Worm (Caenorhabditis elegans) whole organism, L1 larva: ENCODE results near the gene C08B6.3.

Source experiments
- ama-1 ChIP-seq: fragments of 150-350 bp; optimal IDR thresholded peaks from 2 replicates; lab custom pipeline; 2014
- ceh-82 ChIP-seq, 3 experiments: fragments of 150-350 bp in 1 of 3; sonication (generic microtip) in 2 of 3; optimal IDR thresholded peaks; 2 replicates each; lab custom pipeline; 2014 to 2017; ENCODE audit warnings: missing biosample characterization in 3 of 3, missing genetic modification characterization in 3 of 3
- egl-27 ChIP-seq, 2 experiments: fragments of 150-350 bp in 1 of 2; sonication (generic microtip); optimal IDR thresholded peaks; 3 replicates each; lab custom pipeline; 2017 to 2018; ENCODE audit warnings: missing biosample characterization in 2 of 2, missing genetic modification characterization in 2 of 2, missing genetic modification reagents in 2 of 2
- elt-3 ChIP-seq, 6 experiments: fragments of 150-350 bp in 1 of 6; sonication (generic microtip); optimal IDR thresholded peaks; 2 replicates each; lab custom pipeline; 2017 to 2018; ENCODE audit warnings: missing biosample characterization in 6 of 6, missing genetic modification characterization in 6 of 6, inconsistent platforms in 1 of 6
- hlh-17 ChIP-seq: fragments of 200-800 bp; sonication (Bioruptor generic); optimal IDR thresholded peaks from 2 replicates; lab custom pipeline; 2018; ENCODE audit warnings: missing genetic modification characterization, mild to moderate bottlenecking, missing compliant biosample characterization, moderate library complexity, borderline replicate concordance
- jun-1 ChIP-seq: fragments of 150-350 bp; optimal IDR thresholded peaks from 2 replicates; lab custom pipeline; 2014; ENCODE audit warnings: missing biosample characterization, missing genetic modification reagents, missing genetic modification characterization
- nhr-28 ChIP-seq: fragments of 150-350 bp; optimal IDR thresholded peaks from 2 replicates; lab custom pipeline; 2014; ENCODE audit warnings: missing biosample characterization, missing genetic modification characterization
- sox-4 ChIP-seq: sonication (generic microtip); optimal IDR thresholded peaks from 2 replicates; lab custom pipeline; 2016; ENCODE audit warnings: missing genetic modification characterization, missing compliant biosample characterization
- swsn-7 ChIP-seq: sonication (generic microtip); optimal IDR thresholded peaks from 2 replicates; lab custom pipeline; 2016; ENCODE audit warnings: missing genetic modification characterization, missing compliant biosample characterization
- unc-30 ChIP-seq: sonication (generic microtip); optimal IDR thresholded peaks from 2 replicates; lab custom pipeline; 2017; ENCODE audit warnings: missing biosample characterization, missing genetic modification characterization
- ztf-4 ChIP-seq: fragments of 150-350 bp; optimal IDR thresholded peaks from 2 replicates; lab custom pipeline; 2014; ENCODE audit warnings: missing biosample characterization, missing genetic modification characterization

ce11 chrV:10112187-10112586 is at the start of gene C08B6.3:
- TF ChIP-seq unc-30: no peak
- TF ChIP-seq sox-4: no peak
- TF ChIP-seq elt-3 (tag; optimal IDR thresholded peaks at IDR 0.05; lab: Kevin White, UChicago): no peak
- TF ChIP-seq ceh-82 (tag; optimal IDR thresholded peaks at IDR 0.05; lab: Kevin White, UChicago): no peak
- no peak for TF ChIP-seq ztf-4 (tag; lab: Kevin White, UChicago)
- TF ChIP-seq swsn-7: no peak
- TF ChIP-seq jun-1 (tag; lab: Kevin White, UChicago): no peak
- TF ChIP-seq ama-1: no peak
- no peak for TF ChIP-seq egl-27 (tag; optimal IDR thresholded peaks at IDR 0.05; lab: Kevin White, UChicago)
- TF ChIP-seq hlh-17 (GFP tag; lab: Kevin White, UChicago): no peak
- TF ChIP-seq nhr-28 (tag; lab: Kevin White, UChicago): no peak
